Fruit fly (Drosophila melanogaster): ENCODE results near the gene CG7730.

DNA sequence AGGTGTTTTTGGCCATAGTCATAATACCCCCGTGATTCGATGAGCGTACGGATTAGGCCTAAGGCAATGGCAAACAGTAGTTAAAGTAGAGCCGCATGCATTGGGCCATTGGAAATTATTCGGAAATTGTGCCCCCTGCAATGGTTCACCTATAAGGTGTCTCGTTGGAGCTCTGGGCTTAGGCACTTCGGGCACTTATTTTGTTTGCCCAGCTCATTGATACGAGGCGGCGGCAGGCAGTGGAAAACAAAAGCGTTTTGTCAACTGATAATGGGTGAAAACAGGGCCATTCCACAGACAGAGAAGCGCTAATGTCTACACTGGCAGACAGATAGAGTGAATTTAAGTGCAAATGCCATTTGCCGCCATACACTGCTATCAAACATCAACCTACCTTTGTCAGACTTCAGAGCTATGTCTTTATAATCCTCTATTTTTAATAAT is 21.0 kb upstream of the CG7730 start:
- TF ChIP-seq psq (GFP tag; optimal IDR thresholded peaks at IDR 0.05) (no peak), Rel (GFP tag; optimal IDR thresholded peaks at IDR 0.05) (no peak), Rel (tag; optimal IDR thresholded peaks at IDR 0.05) (peak; percentile 46), OdsH (GFP tag; optimal IDR thresholded peaks at IDR 0.05) (no peak), foxo (GFP tag; optimal IDR thresholded peaks at IDR 0.05) (peak in 1 of 2 experiments; percentile 14), tai (GFP tag; optimal IDR thresholded peaks at IDR 0.05) (no peak), Hr78 (GFP tag; optimal IDR thresholded peaks at IDR 0.05) (no peak), CG9705 (GFP tag; optimal IDR thresholded peaks at IDR 0.05) (no peak), sage (GFP tag; optimal IDR thresholded peaks at IDR 0.05) (no peak), pan (optimal IDR thresholded peaks at IDR 0.05) (no peak), lola (GFP tag; optimal IDR thresholded peaks at IDR 0.05) (no peak), GATAd (GFP tag; optimal IDR thresholded peaks at IDR 0.05) (no peak), fru (GFP tag; optimal IDR thresholded peaks at IDR 0.05) (no peak), Jra (GFP tag; optimal IDR thresholded peaks at IDR 0.05) (no peak)
